Worm (Caenorhabditis elegans) whole organism, L4/young adult: ENCODE results near the gene mlk-1.

Source experiments
- dao-5 ChIP-seq: sonication (generic microtip); optimal IDR thresholded peaks from 2 replicates; lab custom pipeline; 2016; ENCODE audit warnings: missing genotype, missing genetic modification characterization, moderate library complexity, missing compliant biosample characterization
- him-1 ChIP-seq: sonication (generic microtip); optimal IDR thresholded peaks from 2 replicates; lab custom pipeline; 2016; ENCODE audit warnings: missing genotype, missing genetic modification reagents, missing genetic modification characterization, missing compliant biosample characterization

DNA sequence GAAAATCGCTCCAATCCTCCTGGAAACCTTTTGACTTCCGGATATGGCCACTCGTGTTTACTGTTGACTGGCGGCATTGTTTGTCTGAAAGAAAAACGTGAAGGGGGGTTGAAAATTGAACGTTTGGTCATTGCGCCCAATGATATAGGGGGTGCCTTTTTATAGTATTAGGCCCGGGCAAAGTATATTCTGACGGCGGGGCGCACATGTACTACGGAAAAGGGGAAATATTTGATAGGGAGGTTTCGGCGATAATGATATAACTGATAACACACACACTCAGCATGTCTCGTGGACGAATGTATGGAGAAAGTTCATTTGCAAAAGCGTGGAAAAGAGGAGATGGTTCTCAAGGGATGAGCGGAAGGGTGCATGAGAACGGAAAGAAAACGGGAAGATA, 37.0 kb downstream of the mlk-1 start, which contains the start of gene cpt-4:
- no peak for TF ChIP-seq him-1 (tag; lab: Kevin White, UChicago)
- no peak for TF ChIP-seq dao-5 (tag; lab: Kevin White, UChicago)
